Fruit fly (Drosophila melanogaster) whole organism, embryonic: ENCODE data around the gene CG42487.
A peak's percentile ranks its signal among the peaks of the same experiment; 100 is the strongest.

Experiments used
- ATbp ChIP-seq: fragments of 200-800 bp; sonication (Bioruptor generic); optimal IDR thresholded peaks from 2 replicates; lab custom pipeline; 2017; ENCODE audit warnings: missing biosample characterization, mild to moderate bottlenecking, missing genetic modification characterization, missing genetic modification reagents
- Ada2b ChIP-seq: fragments of 200-800 bp; sonication (Bioruptor generic); IDR thresholded peaks from 2 replicates; pipeline ENCODE4 v1.3.6; 2022; ENCODE audit warnings: missing biosample characterization, missing genetic modification characterization
- Aef1 ChIP-seq: fragments of 200-800 bp; sonication (Bioruptor generic); IDR thresholded peaks from 3 replicates; pipeline ENCODE4 v1.3.6; 2022; ENCODE audit warnings: missing biosample characterization, missing genetic modification characterization
- B-H2 ChIP-seq: fragments of 200-800 bp; sonication (Bioruptor generic); optimal IDR thresholded peaks from 2 replicates; lab custom pipeline; 2018; ENCODE audit warnings: missing biosample characterization, mild to moderate bottlenecking, missing genetic modification characterization
- Bgb ChIP-seq: fragments of 200-800 bp; sonication (Bioruptor generic); IDR thresholded peaks from 2 replicates; pipeline ENCODE4 v1.3.6; 2022; ENCODE audit warnings: missing biosample characterization, missing genetic modification characterization; ENCODE audit not compliant: partially characterized antibody
- CG1024 ChIP-seq: fragments of 200-800 bp; sonication (Bioruptor generic); IDR thresholded peaks from 2 replicates; pipeline ENCODE4 v1.3.6; 2022; ENCODE audit warnings: missing biosample characterization, missing genetic modification characterization
- CG11085 ChIP-seq: fragments of 200-800 bp; sonication (Bioruptor generic); IDR thresholded peaks from 2 replicates; pipeline ENCODE4 v1.3.6; 2022; ENCODE audit warnings: missing biosample characterization, missing genetic modification characterization
- CG12299 ChIP-seq: fragments of 200-800 bp; sonication (Bioruptor generic); optimal IDR thresholded peaks from 2 replicates; lab custom pipeline; 2018; ENCODE audit warnings: missing biosample characterization, mild to moderate bottlenecking, missing genetic modification characterization
- CG17328 ChIP-seq: fragments of 200-800 bp; sonication (Bioruptor generic); IDR thresholded peaks from 2 replicates; pipeline ENCODE4 v1.3.6; 2022; ENCODE audit warnings: missing biosample characterization, missing genetic modification characterization
- CG2129 ChIP-seq: fragments of 200-800 bp; sonication (Bioruptor generic); IDR thresholded peaks from 2 replicates; pipeline ENCODE4 v1.3.6; 2022; ENCODE audit warnings: missing biosample characterization, missing genetic modification characterization; ENCODE audit not compliant: partially characterized antibody
- CG2712 ChIP-seq: fragments of 200-800 bp; optimal IDR thresholded peaks from 3 replicates; lab custom pipeline; 2019; ENCODE audit warnings: missing biosample characterization, mild to moderate bottlenecking, missing genetic modification characterization, moderate library complexity
- CG2875 ChIP-seq: fragments of 200-800 bp; sonication (Bioruptor generic); optimal IDR thresholded peaks from 2 replicates; lab custom pipeline; 2017; ENCODE audit warnings: missing biosample characterization, mild to moderate bottlenecking, missing genetic modification characterization, missing genetic modification reagents
- CG3163 ChIP-seq: fragments of 200-800 bp; sonication (Bioruptor generic); optimal IDR thresholded peaks from 3 replicates; lab custom pipeline; 2016; ENCODE audit warnings: missing biosample characterization, missing genetic modification characterization
- CG4424 ChIP-seq: fragments of 200-800 bp; sonication (Bioruptor generic); optimal IDR thresholded peaks from 3 replicates; lab custom pipeline; 2016; ENCODE audit warnings: missing biosample characterization, missing genetic modification characterization
- CG5180 ChIP-seq: fragments of 200-800 bp; sonication (Bioruptor generic); optimal IDR thresholded peaks from 3 replicates; lab custom pipeline; 2017; ENCODE audit warnings: missing biosample characterization, missing genetic modification characterization, mild to moderate bottlenecking, moderate library complexity, missing genetic modification reagents
- CG6654 ChIP-seq: fragments of 200-800 bp; sonication (Bioruptor generic); optimal IDR thresholded peaks from 2 replicates; lab custom pipeline; 2017; ENCODE audit warnings: missing biosample characterization, mild to moderate bottlenecking, missing genetic modification characterization
- CG6791 ChIP-seq: fragments of 200-800 bp; sonication (Bioruptor generic); IDR thresholded peaks from 3 replicates; pipeline ENCODE4 v1.3.6; 2022; ENCODE audit warnings: missing biosample characterization, missing genetic modification characterization; ENCODE audit not compliant: partially characterized antibody
- CG7963 ChIP-seq: fragments of 200-800 bp; sonication (Bioruptor generic); IDR thresholded peaks from 3 replicates; pipeline ENCODE4 v1.3.6; 2022; ENCODE audit warnings: missing biosample characterization, missing genetic modification characterization; ENCODE audit not compliant: partially characterized antibody
- CG8290 ChIP-seq, 3 experiments: fragments of 200-800 bp; sonication (Bioruptor generic); optimal IDR thresholded peaks; 2 replicates each; lab custom pipeline; 2016 to 2019; ENCODE audit warnings: missing biosample characterization in 3 of 3, missing genetic modification characterization in 3 of 3, mild to moderate bottlenecking in 2 of 3, moderate library complexity in 1 of 3
- CG9609 ChIP-seq: fragments of 200-800 bp; sonication (Bioruptor generic); optimal IDR thresholded peaks from 3 replicates; lab custom pipeline; 2016; ENCODE audit warnings: missing biosample characterization, missing genetic modification characterization
- CG9817 ChIP-seq: fragments of 200-800 bp; sonication (Bioruptor generic); optimal IDR thresholded peaks from 2 replicates; lab custom pipeline; 2018; ENCODE audit warnings: missing biosample characterization, mild to moderate bottlenecking, missing genetic modification characterization, moderate library complexity
- ERR ChIP-seq: fragments of 200-800 bp; sonication (Bioruptor generic); optimal IDR thresholded peaks from 2 replicates; lab custom pipeline; 2016; ENCODE audit warnings: missing biosample characterization, missing genetic modification characterization
- Fer1 ChIP-seq: fragments of 200-800 bp; sonication (Bioruptor generic); optimal IDR thresholded peaks from 2 replicates; lab custom pipeline; 2017; ENCODE audit warnings: missing biosample characterization, mild to moderate bottlenecking, missing genetic modification characterization
- Fer2 ChIP-seq: fragments of 200-800 bp; sonication (Bioruptor generic); optimal IDR thresholded peaks from 2 replicates; lab custom pipeline; 2018; ENCODE audit warnings: missing biosample characterization, mild to moderate bottlenecking, missing genetic modification characterization, moderate library complexity
- H15 ChIP-seq: fragments of 200-800 bp; sonication (Bioruptor generic); IDR thresholded peaks from 3 replicates; pipeline ENCODE4 v1.3.6; 2022; ENCODE audit warnings: missing biosample characterization, missing genetic modification characterization
- HLH54F ChIP-seq: fragments of 200-800 bp; sonication (Bioruptor generic); optimal IDR thresholded peaks from 3 replicates; lab custom pipeline; 2016; ENCODE audit warnings: missing biosample characterization, missing genetic modification characterization
- MBD-R2 ChIP-seq: fragments of 200-800 bp; sonication (Bioruptor generic); IDR thresholded peaks from 2 replicates; pipeline ENCODE4 v1.3.6; 2022; ENCODE audit warnings: missing biosample characterization, missing genetic modification characterization
- NfI ChIP-seq: fragments of 200-800 bp; sonication (Bioruptor generic); optimal IDR thresholded peaks from 3 replicates; lab custom pipeline; 2018; ENCODE audit warnings: missing biosample characterization, mild to moderate bottlenecking, missing genetic modification characterization, moderate library complexity
- Oli ChIP-seq: fragments of 200-800 bp; sonication (Bioruptor generic); optimal IDR thresholded peaks from 2 replicates; lab custom pipeline; 2018; ENCODE audit warnings: missing biosample characterization, mild to moderate bottlenecking, missing genetic modification characterization, moderate library complexity
- Pdp1 ChIP-seq, 2 experiments: fragments of 200-800 bp; sonication (Bioruptor generic); optimal IDR thresholded peaks; 3 replicates each; lab custom pipeline; 2016; ENCODE audit warnings: missing biosample characterization in 2 of 2, missing genetic modification characterization in 2 of 2, mild to moderate bottlenecking in 1 of 2, moderate library complexity in 1 of 2
- Sin3A ChIP-seq: fragments of >200 bp; optimal IDR thresholded peaks from 2 replicates; lab custom pipeline; 2018
- TFAM ChIP-seq: fragments of 200-800 bp; sonication (Bioruptor generic); optimal IDR thresholded peaks from 2 replicates; lab custom pipeline; 2017; ENCODE audit warnings: missing biosample characterization, missing genetic modification characterization, inconsistent platforms
- ase ChIP-seq: fragments of 200-800 bp; sonication (Bioruptor generic); IDR thresholded peaks from 3 replicates; pipeline ENCODE4 v1.3.6; 2022; ENCODE audit warnings: missing biosample characterization, missing genetic modification characterization
- br ChIP-seq: fragments of >200 bp; optimal IDR thresholded peaks from 2 replicates; lab custom pipeline; 2017
- ci ChIP-seq: fragments of 200-800 bp; sonication (Bioruptor generic); IDR thresholded peaks from 3 replicates; pipeline ENCODE4 v1.3.6; 2022; ENCODE audit warnings: missing biosample characterization, missing genetic modification characterization
- crp ChIP-seq, 2 experiments: fragments of 200-800 bp; sonication (Bioruptor generic); optimal IDR thresholded peaks; 2 replicates in 1 of 2; 3 replicates in 1 of 2; lab custom pipeline; 2017; ENCODE audit warnings: missing biosample characterization in 2 of 2, missing genetic modification characterization in 2 of 2, mild to moderate bottlenecking in 1 of 2, moderate library complexity in 1 of 2
- ems ChIP-seq: fragments of 200-800 bp; sonication (Bioruptor generic); optimal IDR thresholded peaks from 3 replicates; lab custom pipeline; 2016; ENCODE audit warnings: missing biosample characterization, missing genetic modification characterization
- ftz-f1 ChIP-seq: fragments of 200-800 bp; sonication (Bioruptor generic); optimal IDR thresholded peaks from 2 replicates; lab custom pipeline; 2016; ENCODE audit warnings: missing biosample characterization, missing genetic modification characterization
- gcm ChIP-seq: fragments of 200-800 bp; sonication (Bioruptor generic); optimal IDR thresholded peaks from 2 replicates; lab custom pipeline; 2019; ENCODE audit warnings: missing biosample characterization, mild to moderate bottlenecking, missing genetic modification characterization, moderate library complexity
- insv ChIP-seq, 2 experiments: fragments of 200-800 bp; sonication (Bioruptor generic); optimal IDR thresholded peaks; 3 replicates each; lab custom pipeline; 2016 to 2018; ENCODE audit warnings: missing biosample characterization in 2 of 2, missing genetic modification characterization in 2 of 2
- lilli ChIP-seq: fragments of 200-800 bp; sonication (Bioruptor generic); optimal IDR thresholded peaks from 3 replicates; lab custom pipeline; 2016; ENCODE audit warnings: missing biosample characterization, missing genetic modification characterization
- luna ChIP-seq: fragments of 200-800 bp; sonication (Bioruptor generic); optimal IDR thresholded peaks from 2 replicates; lab custom pipeline; 2016; ENCODE audit warnings: missing biosample characterization, missing genetic modification characterization
- mam ChIP-seq: fragments of 200-800 bp; sonication (Bioruptor generic); optimal IDR thresholded peaks from 3 replicates; lab custom pipeline; 2016; ENCODE audit warnings: missing biosample characterization, missing genetic modification characterization
- pb ChIP-seq: fragments of 200-800 bp; sonication (Bioruptor generic); optimal IDR thresholded peaks from 3 replicates; lab custom pipeline; 2016; ENCODE audit warnings: missing biosample characterization, missing genetic modification characterization
- pita ChIP-seq: fragments of 200-800 bp; sonication (Bioruptor generic); optimal IDR thresholded peaks from 2 replicates; lab custom pipeline; 2017; ENCODE audit warnings: missing biosample characterization, mild to moderate bottlenecking, missing genetic modification characterization
- pnt ChIP-seq: fragments of 200-800 bp; sonication (Bioruptor generic); optimal IDR thresholded peaks from 3 replicates; lab custom pipeline; 2016; ENCODE audit warnings: missing biosample characterization, missing genetic modification characterization
- pzg ChIP-seq: fragments of 200-800 bp; sonication (Bioruptor generic); optimal IDR thresholded peaks from 3 replicates; lab custom pipeline; 2018; ENCODE audit warnings: missing biosample characterization, mild to moderate bottlenecking, missing genetic modification characterization, moderate library complexity
- seq ChIP-seq: fragments of 200-800 bp; sonication (Bioruptor generic); IDR thresholded peaks from 2 replicates; pipeline ENCODE4 v1.3.6; 2022; ENCODE audit warnings: missing biosample characterization, missing genetic modification characterization
- unpg ChIP-seq: fragments of 200-800 bp; sonication (Bioruptor generic); optimal IDR thresholded peaks from 3 replicates; lab custom pipeline; 2018; ENCODE audit warnings: missing biosample characterization, mild to moderate bottlenecking, missing genetic modification characterization, moderate library complexity

CG42487 gene

dm6 chr3R:27988647-27989430, 29.8 kb upstream of the CG42487 start (continued):
- TF ChIP-seq crp (GFP tag; optimal IDR thresholded peaks at IDR 0.05; lab: Kevin White, UChicago) (no peak), lilli (GFP tag; lab: Kevin White, UChicago) (no peak), pzg (no peak), pb (GFP tag; lab: Kevin White, UChicago) (no peak), CG1024 (no peak), Ada2b (GFP tag; lab: Robert Waterston, UW) (no peak; the same call in 1 of the 2 replicates), ase (GFP tag; lab: Robert Waterston, UW) (peak; percentile 37; the same call in 1 of the 3 replicates), CG6791 (GFP tag; lab: Robert Waterston, UW) (no peak), CG3163 (GFP tag; lab: Kevin White, UChicago) (peak; percentile 23), CG9817 (tag; lab: Kevin White, UChicago) (peak; percentile 13), Sin3A (no peak), Bgb (peak; percentile 34; the same call in 1 of the 2 replicates), pita (GFP tag; lab: Kevin White, UChicago) (no peak), CG2875 (GFP tag; lab: Kevin White, UChicago) (no peak), CG11085 (GFP tag; lab: Robert Waterston, UW) (peak; percentile 55), CG17328 (GFP tag; lab: Robert Waterston, UW) (no peak), luna (GFP tag; lab: Kevin White, UChicago) (no peak), gcm (GFP tag; lab: Kevin White, UChicago) (no peak), unpg (GFP tag; lab: Kevin White, UChicago) (peak; percentile 25), ci (GFP tag; lab: Robert Waterston, UW) (peak; percentile 67; the same call in 2 of the 3 replicates), ems (no peak), Fer1 (GFP tag; lab: Kevin White, UChicago) (no peak), TFAM (GFP tag; lab: Kevin White, UChicago) (no peak), CG5180 (GFP tag; lab: Kevin White, UChicago) (no peak), seq (GFP tag; lab: Robert Waterston, UW) (peak; percentile 39; the same call in 1 of the 2 replicates), mam (GFP tag; lab: Kevin White, UChicago) (peak; percentile 56), CG8290 (GFP tag; optimal IDR thresholded peaks at IDR 0.05; lab: Kevin White, UChicago) (no peak), CG8290 (tag; optimal IDR thresholded peaks at IDR 0.05; lab: Kevin White, UChicago) (peak in 1 of 2 experiments; percentile 51), CG4424 (peak; percentile 60), Pdp1 (GFP tag; optimal IDR thresholded peaks at IDR 0.05; lab: Kevin White, UChicago) (peak; percentile 36 to 65), ftz-f1 (GFP tag; lab: Kevin White, UChicago) (no peak), CG2129 (GFP tag; lab: Robert Waterston, UW) (no peak), MBD-R2 (GFP tag; lab: Robert Waterston, UW) (no peak), CG2712 (peak; percentile 17), CG12299 (tag; lab: Kevin White, UChicago) (no peak), NfI (GFP tag; lab: Kevin White, UChicago) (peak; percentile 56), CG6654 (GFP tag; lab: Kevin White, UChicago) (no peak), br (lab: Kevin White, UChicago) (no peak), H15 (GFP tag; lab: Robert Waterston, UW) (peak; percentile 53; the same call in 2 of the 3 replicates), HLH54F (peak; percentile 39), ERR (GFP tag; lab: Kevin White, UChicago) (no peak), B-H2 (GFP tag; lab: Kevin White, UChicago) (no peak), CG9609 (no peak), Oli (tag; lab: Kevin White, UChicago) (peak; percentile 27), CG7963 (GFP tag; lab: Robert Waterston, UW) (no peak), ATbp (GFP tag; lab: Kevin White, UChicago) (peak; percentile 15), Fer2 (tag; lab: Kevin White, UChicago) (no peak), pnt (peak; percentile 24), insv (GFP tag; optimal IDR thresholded peaks at IDR 0.05; lab: Kevin White, UChicago) (no peak), Aef1 (GFP tag; lab: Robert Waterston, UW) (peak; percentile 29; the same call in 1 of the 3 replicates)
